Fruit fly (Drosophila melanogaster) whole organism, prepupa: Measurements from ENCODE around the gene TfIIFalpha.
A peak's percentile ranks its signal among the peaks of the same experiment; 100 is the strongest.

Experiments
- CG10631 ChIP-seq: fragments of 200-800 bp; sonication (Bioruptor generic); optimal IDR thresholded peaks from 2 replicates; lab custom pipeline; 2016; ENCODE audit warnings: missing biosample characterization, missing genetic modification characterization
- CG10669 ChIP-seq: fragments of 200-800 bp; sonication (Bioruptor generic); optimal IDR thresholded peaks from 3 replicates; lab custom pipeline; 2018; ENCODE audit warnings: missing biosample characterization, mild to moderate bottlenecking, missing genetic modification characterization, moderate library complexity
- CG11294 ChIP-seq: fragments of 200-800 bp; sonication (Bioruptor generic); IDR thresholded peaks from 2 replicates; pipeline ENCODE4 v1.3.6; 2022; ENCODE audit warnings: missing biosample characterization, missing genetic modification characterization
- CG15336 ChIP-seq: fragments of 200-800 bp; sonication (Bioruptor generic); IDR thresholded peaks from 2 replicates; pipeline ENCODE4 v1.3.6; 2022; ENCODE audit warnings: missing biosample characterization, missing genetic modification characterization
- CG32006 ChIP-seq: fragments of 200-800 bp; sonication (Bioruptor generic); optimal IDR thresholded peaks from 3 replicates; lab custom pipeline; 2017; ENCODE audit warnings: missing biosample characterization, mild to moderate bottlenecking, missing genetic modification characterization
- CG34406 ChIP-seq: fragments of 200-800 bp; sonication (Bioruptor generic); optimal IDR thresholded peaks from 3 replicates; lab custom pipeline; 2016; ENCODE audit warnings: missing biosample characterization, missing genetic modification characterization
- CG3919 ChIP-seq: fragments of 200-800 bp; sonication (Bioruptor generic); optimal IDR thresholded peaks from 3 replicates; lab custom pipeline; 2016; ENCODE audit warnings: missing biosample characterization, missing genetic modification characterization
- CG4318 ChIP-seq: fragments of 200-800 bp; sonication (Bioruptor generic); optimal IDR thresholded peaks from 3 replicates; lab custom pipeline; 2017; ENCODE audit warnings: missing biosample characterization, mild to moderate bottlenecking, missing genetic modification characterization
- CG6163 ChIP-seq: fragments of 200-800 bp; sonication (Bioruptor generic); IDR thresholded peaks from 3 replicates; pipeline ENCODE4 v1.3.6; 2022; ENCODE audit warnings: missing biosample characterization, missing genetic modification characterization
- CG6276 ChIP-seq: fragments of 200-800 bp; sonication (Bioruptor generic); optimal IDR thresholded peaks from 2 replicates; lab custom pipeline; 2017; ENCODE audit warnings: missing biosample characterization, mild to moderate bottlenecking, missing genetic modification characterization
- CG7368 ChIP-seq: fragments of 200-800 bp; sonication (Bioruptor generic); optimal IDR thresholded peaks from 3 replicates; lab custom pipeline; 2016; ENCODE audit warnings: missing biosample characterization, missing genetic modification characterization
- CG8119 ChIP-seq: fragments of 200-800 bp; sonication (Bioruptor generic); IDR thresholded peaks from 3 replicates; pipeline ENCODE4 v1.3.6; 2022; ENCODE audit warnings: missing biosample characterization, missing genetic modification characterization
- CG8319 ChIP-seq: fragments of 200-800 bp; sonication (Bioruptor generic); optimal IDR thresholded peaks from 3 replicates; lab custom pipeline; 2016; ENCODE audit warnings: missing biosample characterization, missing genetic modification characterization
- Eip78C ChIP-seq: fragments of 200-800 bp; sonication (Bioruptor generic); peaks from one replicate; lab custom pipeline; 2016; ENCODE audit warnings: missing biosample characterization, missing genetic modification characterization
- Hr39 ChIP-seq: fragments of 200-800 bp; sonication (Bioruptor generic); optimal IDR thresholded peaks from 2 replicates; lab custom pipeline; 2016; ENCODE audit warnings: missing biosample characterization, missing genetic modification characterization
- Hr4 ChIP-seq: fragments of 200-800 bp; sonication (Bioruptor generic); optimal IDR thresholded peaks from 3 replicates; lab custom pipeline; 2016; ENCODE audit warnings: missing biosample characterization, missing genetic modification characterization
- OdsH ChIP-seq: fragments of 200-800 bp; sonication (Bioruptor generic); optimal IDR thresholded peaks from 3 replicates; lab custom pipeline; 2016; ENCODE audit warnings: missing biosample characterization, missing genetic modification characterization
- Sox102F ChIP-seq: fragments of 200-800 bp; sonication (Bioruptor generic); optimal IDR thresholded peaks from 2 replicates; lab custom pipeline; 2016; ENCODE audit warnings: missing biosample characterization, mild to moderate bottlenecking, missing genetic modification characterization
- Sox15 ChIP-seq: fragments of 200-800 bp; sonication (Bioruptor generic); optimal IDR thresholded peaks from 3 replicates; lab custom pipeline; 2016; ENCODE audit warnings: missing biosample characterization, missing genetic modification characterization
- achi ChIP-seq: fragments of 200-800 bp; sonication (Bioruptor generic); optimal IDR thresholded peaks from 3 replicates; lab custom pipeline; 2016; ENCODE audit warnings: missing biosample characterization, missing genetic modification characterization
- eg ChIP-seq: fragments of 200-800 bp; sonication (Bioruptor generic); IDR thresholded peaks from 3 replicates; pipeline ENCODE4 v1.3.6; 2022; ENCODE audit warnings: missing biosample characterization, missing genetic modification characterization
- fkh ChIP-seq: fragments of 200-800 bp; sonication (Bioruptor generic); optimal IDR thresholded peaks from 3 replicates; lab custom pipeline; 2017; ENCODE audit warnings: missing biosample characterization, mild to moderate bottlenecking, missing genetic modification characterization, moderate library complexity
- pdm3 ChIP-seq: fragments of 200-800 bp; sonication (Bioruptor generic); optimal IDR thresholded peaks from 3 replicates; lab custom pipeline; 2016; ENCODE audit warnings: missing biosample characterization, missing genetic modification characterization
- ss ChIP-seq, 2 experiments: fragments of 200-800 bp; sonication (Bioruptor generic); optimal IDR thresholded peaks; 2 replicates in 1 of 2; 3 replicates in 1 of 2; lab custom pipeline; 2017 to 2018; ENCODE audit warnings: mild to moderate bottlenecking in 2 of 2, missing biosample characterization in 2 of 2, missing genetic modification characterization in 2 of 2, moderate library complexity in 1 of 2

Gene TfIIFalpha

dm6 chr3R:6429706-6430105 lies 49.4 kb downstream of the TfIIFalpha start:
- peak; percentile 48 for TF ChIP-seq CG32006 (GFP tag; lab: Kevin White, UChicago)
- TF ChIP-seq Eip78C (GFP tag; lab: Kevin White, UChicago) = peak; percentile 5
- TF ChIP-seq CG11294 (GFP tag; lab: Robert Waterston, UW) = 0 out of 2 replicates have a peak, but pooled peaks have one; percentile 26
- peak; percentile 83 for TF ChIP-seq eg (GFP tag; lab: Robert Waterston, UW)
- TF ChIP-seq OdsH = peak; percentile 16
- no peak for TF ChIP-seq CG10669 (GFP tag; lab: Kevin White, UChicago)
- TF ChIP-seq fkh = no peak
- TF ChIP-seq Sox102F = no peak
- TF ChIP-seq CG34406 (GFP tag; lab: Kevin White, UChicago) = no peak
- no peak for TF ChIP-seq pdm3 (GFP tag; lab: Kevin White, UChicago)
- no peak for TF ChIP-seq CG8319 (GFP tag; lab: Kevin White, UChicago)
- peak; percentile 24 for TF ChIP-seq Hr4
- peak; percentile 15 for TF ChIP-seq CG4318 (GFP tag; lab: Kevin White, UChicago)
- no peak for TF ChIP-seq CG7368 (GFP tag; lab: Kevin White, UChicago)
- peak; percentile 66 for TF ChIP-seq CG6276
- peak; percentile 20 for TF ChIP-seq achi (GFP tag; lab: Kevin White, UChicago)
- TF ChIP-seq CG10631 (GFP tag; lab: Kevin White, UChicago) = no peak
- TF ChIP-seq CG3919 (GFP tag; lab: Kevin White, UChicago) = no peak
- peak; percentile 58; the same call in 2 of the 3 replicates for TF ChIP-seq CG8119
- TF ChIP-seq CG6163 = peak; percentile 58; the same call in 2 of the 3 replicates
- TF ChIP-seq Sox15 (GFP tag; lab: Kevin White, UChicago) = no peak
- TF ChIP-seq ss (GFP tag; optimal IDR thresholded peaks at IDR 0.05; lab: Kevin White, UChicago) = no peak
- peak; percentile 69 for TF ChIP-seq CG15336 (GFP tag; lab: Robert Waterston, UW)

DNA sequence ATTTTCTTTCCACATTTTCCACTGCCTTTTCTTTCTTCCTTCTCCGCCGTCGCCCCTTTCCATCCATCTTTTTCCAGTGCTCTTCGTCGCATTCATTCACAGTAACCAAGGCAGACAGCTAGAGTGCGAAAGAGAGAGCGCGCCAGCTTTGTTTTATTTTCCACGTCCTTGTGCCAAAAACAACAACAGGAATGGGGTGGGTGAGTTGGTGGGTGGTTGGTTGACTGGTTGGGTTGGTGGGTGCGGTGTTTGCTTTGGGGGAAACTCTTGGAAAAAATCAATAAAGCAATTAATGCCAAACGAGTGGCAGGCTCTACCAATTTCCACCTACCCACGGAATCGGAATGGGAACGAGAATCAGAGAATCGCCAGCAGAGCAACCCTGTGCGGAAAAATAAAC lies 49.9 kb downstream of the TfIIFalpha start:
- TF ChIP-seq ss (GFP tag; optimal IDR thresholded peaks at IDR 0.05; lab: Kevin White, UChicago) (peak in 1 of 2 experiments; percentile 31), eg (GFP tag; lab: Robert Waterston, UW) (peak; percentile 21; the same call in 1 of the 3 replicates), fkh (peak; percentile 27), Hr39 (GFP tag; lab: Kevin White, UChicago) (no peak)
